Worm (Caenorhabditis elegans) whole organism, L1 larva: ENCODE data around the gene hda-1.

ENCODE experiments used
- C34B4.2 ChIP-seq: sonication (generic microtip); optimal IDR thresholded peaks from 2 replicates; lab custom pipeline; 2017; ENCODE audit warnings: mild to moderate bottlenecking, missing genetic modification characterization, missing compliant biosample characterization
- F16B12.6 ChIP-seq: fragments of 150-350 bp; optimal IDR thresholded peaks from 2 replicates; lab custom pipeline; 2014; ENCODE audit warnings: missing biosample characterization, missing genetic modification characterization
- Y116A8C.19 ChIP-seq: sonication (generic microtip); optimal IDR thresholded peaks from 2 replicates; lab custom pipeline; 2016; ENCODE audit warnings: missing compliant biosample characterization, missing genetic modification characterization, borderline replicate concordance
- aha-1 ChIP-seq: fragments of 150-350 bp; optimal IDR thresholded peaks from 2 replicates; lab custom pipeline; 2014; ENCODE audit warnings: missing biosample characterization, missing genetic modification characterization
- aly-2 ChIP-seq: fragments of 150-350 bp; optimal IDR thresholded peaks from 2 replicates; lab custom pipeline; 2014; ENCODE audit warnings: missing biosample characterization, missing genetic modification characterization
- ceh-88 ChIP-seq: fragments of 200-800 bp; sonication (Bioruptor generic); IDR thresholded peaks from 2 replicates; pipeline ENCODE4 v1.3.6; 2022; ENCODE audit warnings: missing genetic modification characterization, missing compliant biosample characterization
- ceh-90 ChIP-seq: sonication (generic microtip); optimal IDR thresholded peaks from 2 replicates; lab custom pipeline; 2016; ENCODE audit warnings: missing genetic modification characterization, missing compliant biosample characterization
- ces-1 ChIP-seq: fragments of 150-350 bp; optimal IDR thresholded peaks from 2 replicates; lab custom pipeline; 2014; ENCODE audit warnings: missing biosample characterization, missing genetic modification reagents, missing genetic modification characterization
- dsc-1 ChIP-seq: sonication (generic microtip); optimal IDR thresholded peaks from 2 replicates; lab custom pipeline; 2016; ENCODE audit warnings: mild to moderate bottlenecking, missing genetic modification characterization, missing compliant biosample characterization
- efl-1 ChIP-seq, 4 experiments: fragments of 150-350 bp; optimal IDR thresholded peaks in 3 of 4; peaks in 1 of 4; 1 replicate in 1 of 4; 2 replicates in 3 of 4; lab custom pipeline; 2014; ENCODE audit warnings: missing biosample characterization in 2 of 4, missing genetic modification characterization in 2 of 4, missing genetic modification reagents in 2 of 4
- efl-3 ChIP-seq: fragments of 200-800 bp; sonication (Bioruptor generic); optimal IDR thresholded peaks from 2 replicates; lab custom pipeline; 2018; ENCODE audit warnings: mild to moderate bottlenecking, missing genetic modification characterization, missing compliant biosample characterization
- egl-13 ChIP-seq: sonication (generic microtip); optimal IDR thresholded peaks from 2 replicates; lab custom pipeline; 2016; ENCODE audit warnings: missing genotype, missing genetic modification reagents, missing genetic modification characterization, missing compliant biosample characterization
- elt-3 ChIP-seq, 6 experiments: fragments of 150-350 bp in 1 of 6; sonication (generic microtip); optimal IDR thresholded peaks; 2 replicates each; lab custom pipeline; 2017 to 2018; ENCODE audit warnings: missing biosample characterization in 6 of 6, missing genetic modification characterization in 6 of 6, inconsistent platforms in 1 of 6
- ets-5 ChIP-seq: fragments of 200-800 bp; sonication (Bioruptor generic); IDR thresholded peaks from 2 replicates; pipeline ENCODE4 v1.3.6; 2022; ENCODE audit warnings: missing genetic modification characterization, missing compliant biosample characterization
- fkh-10 ChIP-seq: sonication (generic microtip); optimal IDR thresholded peaks from 2 replicates; lab custom pipeline; 2017; ENCODE audit warnings: missing biosample characterization, missing genetic modification reagents, missing genetic modification characterization
- fkh-4 ChIP-seq: sonication (generic microtip); optimal IDR thresholded peaks from 2 replicates; lab custom pipeline; 2016; ENCODE audit warnings: missing compliant biosample characterization, missing genetic modification characterization, borderline replicate concordance
- fos-1 ChIP-seq: fragments of 150-350 bp; optimal IDR thresholded peaks from 2 replicates; lab custom pipeline; 2014; ENCODE audit warnings: missing biosample characterization, missing genetic modification characterization
- hlh-4 ChIP-seq: sonication (generic microtip); optimal IDR thresholded peaks from 2 replicates; lab custom pipeline; 2016; ENCODE audit warnings: mild to moderate bottlenecking, missing genetic modification characterization, missing compliant biosample characterization
- irx-1 ChIP-seq: sonication (generic microtip); optimal IDR thresholded peaks from 2 replicates; lab custom pipeline; 2016; ENCODE audit warnings: missing genetic modification characterization, missing compliant biosample characterization
- isw-1 ChIP-seq: fragments of 200-800 bp; sonication (Bioruptor generic); IDR thresholded peaks from 2 replicates; pipeline ENCODE4 v1.3.6; 2022; ENCODE audit warnings: missing genetic modification characterization, missing compliant biosample characterization
- lin-15B ChIP-seq: fragments of 150-350 bp; sonication (generic microtip); optimal IDR thresholded peaks from 3 replicates; lab custom pipeline; 2014; ENCODE audit warnings: missing biosample characterization, missing genetic modification characterization
- lin-35 ChIP-seq, 2 experiments: fragments of 150-350 bp; optimal IDR thresholded peaks; 2 replicates each; lab custom pipeline; 2014; ENCODE audit warnings: missing biosample characterization in 2 of 2, missing genetic modification characterization in 2 of 2, missing genetic modification reagents in 2 of 2
- lin-39 ChIP-seq: fragments of 150-350 bp; optimal IDR thresholded peaks from 2 replicates; lab custom pipeline; 2014; ENCODE audit warnings: missing biosample characterization, missing genetic modification reagents, missing genetic modification characterization
- lir-3 ChIP-seq: sonication (generic microtip); optimal IDR thresholded peaks from 2 replicates; lab custom pipeline; 2016; ENCODE audit warnings: mild to moderate bottlenecking, missing genetic modification characterization, moderate library complexity, missing compliant biosample characterization; ENCODE audit not compliant: poor library complexity
- lsy-2 ChIP-seq, 2 experiments: fragments of 150-350 bp; optimal IDR thresholded peaks; 2 replicates each; lab custom pipeline; 2014; ENCODE audit warnings: missing biosample characterization in 2 of 2, missing genetic modification characterization in 2 of 2
- mab-9 ChIP-seq: fragments of 200-800 bp; sonication (Bioruptor generic); IDR thresholded peaks from 2 replicates; pipeline ENCODE4 v1.3.6; 2022; ENCODE audit warnings: missing genetic modification reagents, missing genetic modification characterization, missing compliant biosample characterization
- mdl-1 ChIP-seq, 2 experiments: fragments of 150-350 bp; optimal IDR thresholded peaks; 2 replicates each; lab custom pipeline; 2014 to 2017; ENCODE audit warnings: missing biosample characterization in 2 of 2, missing genetic modification characterization in 2 of 2, inconsistent platforms in 1 of 2
- mep-1 ChIP-seq: fragments of 150-350 bp; optimal IDR thresholded peaks from 2 replicates; lab custom pipeline; 2014; ENCODE audit warnings: missing biosample characterization, missing genetic modification characterization
- nhr-11 ChIP-seq: fragments of 150-350 bp; optimal IDR thresholded peaks from 2 replicates; lab custom pipeline; 2014; ENCODE audit warnings: missing biosample characterization, missing genetic modification characterization
- nhr-12 ChIP-seq: sonication (generic microtip); optimal IDR thresholded peaks from 2 replicates; lab custom pipeline; 2017; ENCODE audit warnings: missing biosample characterization, missing genetic modification characterization
- nhr-20 ChIP-seq: sonication (generic microtip); optimal IDR thresholded peaks from 2 replicates; lab custom pipeline; 2016; ENCODE audit warnings: mild to moderate bottlenecking, missing genetic modification characterization, missing compliant biosample characterization
- nhr-237 ChIP-seq: fragments of 150-350 bp; optimal IDR thresholded peaks from 2 replicates; lab custom pipeline; 2014; ENCODE audit warnings: missing biosample characterization, missing genetic modification characterization
- nhr-28 ChIP-seq: fragments of 150-350 bp; optimal IDR thresholded peaks from 2 replicates; lab custom pipeline; 2014; ENCODE audit warnings: missing biosample characterization, missing genetic modification characterization
- nhr-71 ChIP-seq: sonication (generic microtip); optimal IDR thresholded peaks from 2 replicates; lab custom pipeline; 2016; ENCODE audit warnings: mild to moderate bottlenecking, missing genetic modification characterization, moderate library complexity, missing compliant biosample characterization
- nhr-76 ChIP-seq: sonication (generic microtip); optimal IDR thresholded peaks from 2 replicates; lab custom pipeline; 2017; ENCODE audit warnings: missing biosample characterization, missing genetic modification characterization
- nhr-77 ChIP-seq: fragments of 150-350 bp; optimal IDR thresholded peaks from 2 replicates; lab custom pipeline; 2014; ENCODE audit warnings: missing biosample characterization, missing genetic modification characterization
- nhr-85 ChIP-seq: sonication (generic microtip); peaks from one replicate; lab custom pipeline; 2016; ENCODE audit warnings: missing genetic modification characterization, inconsistent platforms, missing compliant biosample characterization
- rnt-1 ChIP-seq: sonication (generic microtip); optimal IDR thresholded peaks from 2 replicates; lab custom pipeline; 2016; ENCODE audit warnings: mild to moderate bottlenecking, missing genetic modification characterization, moderate library complexity, missing compliant biosample characterization
- skn-1 ChIP-seq: fragments of 150-350 bp; optimal IDR thresholded peaks from 2 replicates; lab custom pipeline; 2014; ENCODE audit warnings: missing biosample characterization, missing genetic modification characterization
- snpc-4 ChIP-seq: fragments of 150-350 bp; optimal IDR thresholded peaks from 2 replicates; lab custom pipeline; 2014; ENCODE audit warnings: missing biosample characterization, missing genetic modification characterization
- snu-23 ChIP-seq: sonication (generic microtip); optimal IDR thresholded peaks from 2 replicates; lab custom pipeline; 2016; ENCODE audit warnings: missing genetic modification characterization, missing compliant biosample characterization
- sox-4 ChIP-seq: sonication (generic microtip); optimal IDR thresholded peaks from 2 replicates; lab custom pipeline; 2016; ENCODE audit warnings: missing genetic modification characterization, missing compliant biosample characterization
- swsn-7 ChIP-seq: sonication (generic microtip); optimal IDR thresholded peaks from 2 replicates; lab custom pipeline; 2016; ENCODE audit warnings: missing genetic modification characterization, missing compliant biosample characterization
- tbx-2 ChIP-seq: sonication (generic microtip); optimal IDR thresholded peaks from 2 replicates; lab custom pipeline; 2016; ENCODE audit warnings: missing genetic modification characterization, missing compliant biosample characterization
- unc-130 ChIP-seq: fragments of 150-350 bp; optimal IDR thresholded peaks from 2 replicates; lab custom pipeline; 2017; ENCODE audit warnings: missing biosample characterization, missing genetic modification characterization, inconsistent platforms
- unc-30 ChIP-seq: sonication (generic microtip); optimal IDR thresholded peaks from 2 replicates; lab custom pipeline; 2017; ENCODE audit warnings: missing biosample characterization, missing genetic modification characterization
- unc-62 ChIP-seq: fragments of 150-350 bp; optimal IDR thresholded peaks from 2 replicates; lab custom pipeline; 2014; ENCODE audit warnings: missing biosample characterization, missing genetic modification reagents, missing genetic modification characterization
- unc-86 ChIP-seq: sonication (generic microtip); optimal IDR thresholded peaks from 2 replicates; lab custom pipeline; 2016; ENCODE audit warnings: missing genetic modification characterization, missing compliant biosample characterization
- vab-15 ChIP-seq: sonication (generic microtip); optimal IDR thresholded peaks from 2 replicates; lab custom pipeline; 2017; ENCODE audit warnings: missing genotype, mild to moderate bottlenecking, missing genetic modification characterization, missing compliant biosample characterization
- xbp-1 ChIP-seq: sonication (generic microtip); optimal IDR thresholded peaks from 2 replicates; lab custom pipeline; 2016; ENCODE audit warnings: missing genetic modification characterization, missing compliant biosample characterization
- ztf-11 ChIP-seq, 2 experiments: sonication (generic microtip); optimal IDR thresholded peaks; 2 replicates each; lab custom pipeline; 2016 to 2017; ENCODE audit warnings: missing genetic modification characterization in 2 of 2, missing biosample characterization in 1 of 2, missing compliant biosample characterization in 1 of 2
- ztf-4 ChIP-seq: fragments of 150-350 bp; optimal IDR thresholded peaks from 2 replicates; lab custom pipeline; 2014; ENCODE audit warnings: missing biosample characterization, missing genetic modification characterization

Gene hda-1

DNA sequence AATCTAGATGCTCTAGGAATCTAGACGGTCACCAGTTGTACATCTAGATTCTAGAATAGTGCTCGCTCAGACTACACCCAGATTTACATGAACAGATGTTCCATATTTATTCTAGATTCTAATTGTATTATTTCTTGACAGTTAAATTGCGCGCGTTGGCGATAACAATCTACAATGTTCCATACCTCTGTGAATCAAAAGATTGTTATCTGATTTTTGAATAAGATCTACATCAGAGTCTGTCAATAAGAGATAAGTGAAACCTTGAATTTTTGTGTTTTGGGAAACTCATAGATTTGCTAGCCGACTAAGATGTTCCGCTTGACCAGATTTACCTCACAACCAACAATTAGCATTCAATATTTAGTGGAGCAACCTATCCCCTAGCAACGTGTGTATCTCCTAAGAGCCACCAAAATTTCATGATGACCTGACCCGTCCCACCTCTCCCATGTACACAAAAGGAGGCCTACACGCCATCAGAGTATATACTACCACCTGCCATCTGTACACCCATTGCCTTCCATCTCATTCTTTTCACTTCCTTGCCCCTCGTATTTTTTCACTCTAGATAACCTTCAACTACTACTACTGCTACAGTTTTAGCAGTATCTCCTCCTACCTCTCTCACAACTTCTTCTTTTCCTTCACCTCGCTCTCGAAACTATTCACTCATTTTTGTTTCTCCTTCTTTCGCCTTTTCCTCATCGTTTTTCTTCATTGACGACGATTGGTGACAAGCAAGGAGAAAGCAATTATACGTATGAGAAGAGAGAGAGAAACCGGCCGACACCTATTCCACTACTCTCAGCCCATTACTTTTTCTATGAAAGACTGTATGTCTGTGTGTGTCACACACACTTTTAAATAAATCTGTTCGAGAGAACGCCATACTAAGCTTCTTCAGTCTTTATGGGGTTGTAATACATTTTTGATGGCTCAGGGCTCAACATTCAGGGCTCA lies 18.2 kb upstream of the hda-1 start (continued):
- peak; percentile 18 for TF ChIP-seq lin-39 (tag; lab: Kevin White, UChicago)
- TF ChIP-seq lsy-2 (tag; optimal IDR thresholded peaks at IDR 0.05; lab: Kevin White, UChicago): no peak
- no peak for TF ChIP-seq ztf-11 (tag; optimal IDR thresholded peaks at IDR 0.05; lab: Kevin White, UChicago)
- TF ChIP-seq nhr-11 (tag; lab: Kevin White, UChicago): no peak
- peak; percentile 27 for TF ChIP-seq nhr-71 (tag; lab: Kevin White, UChicago)
- peak; percentile 18 for TF ChIP-seq snu-23 (GFP tag; lab: Kevin White, UChicago)
- TF ChIP-seq isw-1 (GFP tag; lab: Robert Waterston, UW): no peak
- TF ChIP-seq ceh-90 (tag; lab: Kevin White, UChicago): no peak
- TF ChIP-seq nhr-28 (tag; lab: Kevin White, UChicago): no peak
- TF ChIP-seq nhr-85 (tag; lab: Kevin White, UChicago): peak; percentile 98
- TF ChIP-seq elt-3 (tag; optimal IDR thresholded peaks at IDR 0.05; lab: Kevin White, UChicago): peak in 2 of 6 experiments; percentile 37 to 59
- no peak for TF ChIP-seq efl-1 (optimal IDR thresholded peaks at IDR 0.05; lab: Kevin White, UChicago)
- TF ChIP-seq efl-1 (GFP tag; optimal IDR thresholded peaks at IDR 0.05 in 1 of 2; lab: Kevin White, UChicago): peak in 1 of 2 experiments; percentile 90
- no peak for TF ChIP-seq unc-62 (GFP tag; lab: Kevin White, UChicago)
- no peak for TF ChIP-seq sox-4 (tag; lab: Kevin White, UChicago)
- TF ChIP-seq unc-86 (tag; lab: Kevin White, UChicago): no peak
- TF ChIP-seq dsc-1: no peak
- no peak for TF ChIP-seq efl-3 (GFP tag; lab: Kevin White, UChicago)
- TF ChIP-seq skn-1: no peak
- TF ChIP-seq snpc-4 (tag; lab: Kevin White, UChicago): no peak
- no peak for TF ChIP-seq C34B4.2 (tag; lab: Kevin White, UChicago)
- no peak for TF ChIP-seq F16B12.6 (tag; lab: Kevin White, UChicago)
- TF ChIP-seq rnt-1 (tag; lab: Kevin White, UChicago): peak; percentile 43
- TF ChIP-seq mdl-1 (tag; optimal IDR thresholded peaks at IDR 0.05; lab: Kevin White, UChicago): no peak
- no peak for TF ChIP-seq lin-15B (tag; lab: Kevin White, UChicago)
- TF ChIP-seq nhr-12 (tag; lab: Kevin White, UChicago): no peak
- no peak for TF ChIP-seq ztf-4 (tag; lab: Kevin White, UChicago)
- no peak for TF ChIP-seq mab-9
- no peak for TF ChIP-seq fkh-10 (GFP tag; lab: Kevin White, UChicago)
- no peak for TF ChIP-seq mep-1 (tag; lab: Kevin White, UChicago)
- no peak for TF ChIP-seq xbp-1
- TF ChIP-seq egl-13 (tag; lab: Kevin White, UChicago): no peak
- TF ChIP-seq fkh-4: no peak
- no peak for TF ChIP-seq nhr-76 (tag; lab: Kevin White, UChicago)
- TF ChIP-seq irx-1: peak; percentile 26
- TF ChIP-seq ceh-88 (GFP tag; lab: Robert Waterston, UW): no peak
- TF ChIP-seq ets-5 (GFP tag; lab: Robert Waterston, UW): no peak
- TF ChIP-seq aly-2 (tag; lab: Kevin White, UChicago): no peak
- TF ChIP-seq fos-1: no peak
- no peak for TF ChIP-seq lir-3 (tag; lab: Kevin White, UChicago)
- no peak for TF ChIP-seq hlh-4 (tag; lab: Kevin White, UChicago)
- TF ChIP-seq tbx-2 (tag; lab: Kevin White, UChicago): no peak
- TF ChIP-seq Y116A8C.19 (tag; lab: Kevin White, UChicago): no peak
- no peak for TF ChIP-seq unc-130 (tag; lab: Kevin White, UChicago)
- TF ChIP-seq ces-1: no peak
- TF ChIP-seq nhr-20 (tag; lab: Kevin White, UChicago): peak; percentile 10
- no peak for TF ChIP-seq nhr-77 (tag; lab: Kevin White, UChicago)
- TF ChIP-seq nhr-237 (tag; lab: Kevin White, UChicago): no peak
- no peak for TF ChIP-seq unc-30 (tag; lab: Kevin White, UChicago)
- TF ChIP-seq vab-15 (tag; lab: Kevin White, UChicago): no peak
- no peak for TF ChIP-seq swsn-7
- TF ChIP-seq aha-1 (tag; lab: Kevin White, UChicago): no peak
- TF ChIP-seq lin-35 (GFP tag; optimal IDR thresholded peaks at IDR 0.05; lab: Kevin White, UChicago): no peak
